Worm (Caenorhabditis elegans) whole organism, late embryonic: ENCODE results near the gene kel-1.

ENCODE experiments used
- C08G9.2 ChIP-seq: sonication (generic microtip); optimal IDR thresholded peaks from 2 replicates; lab custom pipeline; 2016; ENCODE audit warnings: mild to moderate bottlenecking, missing genetic modification characterization, moderate library complexity, missing compliant biosample characterization
- C38D4.7 ChIP-seq: fragments of 200-800 bp; sonication (Bioruptor generic); optimal IDR thresholded peaks from 2 replicates; lab custom pipeline; 2018; ENCODE audit warnings: mild to moderate bottlenecking, missing genetic modification characterization, moderate library complexity, missing compliant biosample characterization
- F13H6.1 ChIP-seq: sonication (generic microtip); optimal IDR thresholded peaks from 2 replicates; lab custom pipeline; 2016; ENCODE audit warnings: missing genetic modification characterization, missing compliant biosample characterization
- K09A11.1 ChIP-seq: sonication (generic microtip); optimal IDR thresholded peaks from 2 replicates; lab custom pipeline; 2017; ENCODE audit warnings: antibody characterized with exemption, mild to moderate bottlenecking, missing genetic modification characterization, missing compliant biosample characterization; ENCODE audit not compliant: insufficient read depth
- T23F11.4 ChIP-seq: fragments of 200-800 bp; sonication (Bioruptor generic); optimal IDR thresholded peaks from 2 replicates; lab custom pipeline; 2018; ENCODE audit warnings: mild to moderate bottlenecking, missing genetic modification characterization, missing compliant biosample characterization
- ama-1 ChIP-seq: fragments of 150-350 bp; optimal IDR thresholded peaks from 2 replicates; lab custom pipeline; 2014
- ceh-14 ChIP-seq: sonication (generic microtip); optimal IDR thresholded peaks from 2 replicates; lab custom pipeline; 2016; ENCODE audit warnings: missing genotype, missing genetic modification characterization, missing compliant biosample characterization
- ceh-18 ChIP-seq: sonication (generic microtip); optimal IDR thresholded peaks from 2 replicates; lab custom pipeline; 2016; ENCODE audit warnings: missing genetic modification characterization, missing compliant biosample characterization
- ceh-19 ChIP-seq: fragments of 200-800 bp; sonication (Bioruptor generic); optimal IDR thresholded peaks from 2 replicates; lab custom pipeline; 2018; ENCODE audit warnings: mild to moderate bottlenecking, missing genetic modification characterization, missing compliant biosample characterization
- ceh-2 ChIP-seq: sonication (generic microtip); optimal IDR thresholded peaks from 2 replicates; lab custom pipeline; 2016; ENCODE audit warnings: missing genotype, missing genetic modification characterization, missing compliant biosample characterization
- ceh-22 ChIP-seq: sonication (generic microtip); optimal IDR thresholded peaks from 2 replicates; lab custom pipeline; 2017; ENCODE audit warnings: missing biosample characterization, missing genetic modification characterization
- ceh-24 ChIP-seq: sonication (generic microtip); optimal IDR thresholded peaks from 2 replicates; lab custom pipeline; 2016; ENCODE audit warnings: mild to moderate bottlenecking, missing genetic modification characterization, missing compliant biosample characterization
- ceh-30 ChIP-seq: fragments of 150-350 bp; optimal IDR thresholded peaks from 2 replicates; lab custom pipeline; 2014; ENCODE audit warnings: missing biosample characterization, missing genetic modification characterization
- ceh-31 ChIP-seq: sonication (generic microtip); optimal IDR thresholded peaks from 2 replicates; lab custom pipeline; 2016; ENCODE audit warnings: missing genetic modification characterization, missing compliant biosample characterization
- ceh-45 ChIP-seq: fragments of 200-800 bp; sonication (Bioruptor generic); IDR thresholded peaks from 2 replicates; pipeline ENCODE4 v1.3.6; 2022; ENCODE audit warnings: missing genetic modification reagents, missing genetic modification characterization, missing compliant biosample characterization
- ceh-48 ChIP-seq: sonication (generic microtip); optimal IDR thresholded peaks from 2 replicates; lab custom pipeline; 2016; ENCODE audit warnings: missing genetic modification characterization, inconsistent platforms, missing compliant biosample characterization
- che-1 ChIP-seq: sonication (generic microtip); optimal IDR thresholded peaks from 2 replicates; lab custom pipeline; 2016; ENCODE audit warnings: mild to moderate bottlenecking, missing genetic modification characterization, missing compliant biosample characterization
- fax-1 ChIP-seq: sonication (generic microtip); optimal IDR thresholded peaks from 2 replicates; lab custom pipeline; 2016; ENCODE audit warnings: missing genotype, missing genetic modification characterization, missing compliant biosample characterization
- fkh-6 ChIP-seq: sonication (generic microtip); optimal IDR thresholded peaks from 2 replicates; lab custom pipeline; 2016; ENCODE audit warnings: missing genetic modification characterization, missing compliant biosample characterization
- gmeb-2 ChIP-seq: sonication (generic microtip); optimal IDR thresholded peaks from 2 replicates; lab custom pipeline; 2016; ENCODE audit warnings: missing genetic modification characterization, inconsistent platforms, missing compliant biosample characterization
- hlh-6 ChIP-seq: sonication (generic microtip); optimal IDR thresholded peaks from 2 replicates; lab custom pipeline; 2016; ENCODE audit warnings: missing genotype, missing genetic modification characterization, missing compliant biosample characterization
- lim-6 ChIP-seq: sonication (generic microtip); optimal IDR thresholded peaks from 2 replicates; lab custom pipeline; 2016; ENCODE audit warnings: missing genetic modification characterization, missing compliant biosample characterization
- nfya-1 ChIP-seq: sonication (generic microtip); optimal IDR thresholded peaks from 2 replicates; lab custom pipeline; 2017; ENCODE audit warnings: missing genetic modification characterization, mild to moderate bottlenecking, missing compliant biosample characterization, antibody characterized with exemption, moderate library complexity
- nhr-11 ChIP-seq: fragments of 150-350 bp; optimal IDR thresholded peaks from 2 replicates; lab custom pipeline; 2014; ENCODE audit warnings: missing biosample characterization, missing genetic modification characterization
- npax-4 ChIP-seq: sonication (generic microtip); optimal IDR thresholded peaks from 2 replicates; lab custom pipeline; 2016; ENCODE audit warnings: missing genetic modification characterization, missing compliant biosample characterization
- pat-9 ChIP-seq: fragments of 200-800 bp; sonication (Bioruptor generic); optimal IDR thresholded peaks from 2 replicates; lab custom pipeline; 2018; ENCODE audit warnings: mild to moderate bottlenecking, missing genetic modification characterization, moderate library complexity, missing compliant biosample characterization
- pax-1 ChIP-seq: fragments of 150-350 bp; optimal IDR thresholded peaks from 2 replicates; lab custom pipeline; 2014; ENCODE audit warnings: missing biosample characterization, missing genetic modification characterization
- pha-2 ChIP-seq: sonication (generic microtip); optimal IDR thresholded peaks from 2 replicates; lab custom pipeline; 2017; ENCODE audit warnings: mild to moderate bottlenecking, missing genetic modification characterization, missing compliant biosample characterization
- pha-4 ChIP-seq: fragments of 150-350 bp; optimal IDR thresholded peaks from 2 replicates; lab custom pipeline; 2018; ENCODE audit warnings: missing biosample characterization, missing genetic modification reagents, missing genetic modification characterization
- sdc-2 ChIP-seq: sonication (generic microtip); optimal IDR thresholded peaks from 2 replicates; lab custom pipeline; 2016; ENCODE audit warnings: missing genotype, missing genetic modification characterization, missing compliant biosample characterization
- sox-4 ChIP-seq: sonication (generic microtip); optimal IDR thresholded peaks from 2 replicates; lab custom pipeline; 2017; ENCODE audit warnings: mild to moderate bottlenecking, missing genetic modification characterization, inconsistent platforms, missing compliant biosample characterization
- tbx-2 ChIP-seq: sonication (generic microtip); optimal IDR thresholded peaks from 2 replicates; lab custom pipeline; 2016; ENCODE audit warnings: missing genetic modification characterization, missing compliant biosample characterization
- tbx-7 ChIP-seq: sonication (generic microtip); optimal IDR thresholded peaks from 2 replicates; lab custom pipeline; 2016; ENCODE audit warnings: missing genotype, missing genetic modification characterization, missing compliant biosample characterization
- ttx-3 ChIP-seq: sonication (generic microtip); optimal IDR thresholded peaks from 2 replicates; lab custom pipeline; 2016; ENCODE audit warnings: missing genetic modification reagents, missing genetic modification characterization, missing compliant biosample characterization
- unc-3 ChIP-seq, 2 experiments: fragments of 200-800 bp in 1 of 2; sonication (Bioruptor generic) in 1 of 2; sonication (generic microtip) in 1 of 2; conservative IDR thresholded peaks in 1 of 2; optimal IDR thresholded peaks in 1 of 2; 2 replicates each; pipeline versions ENCODE4 v1.3.6 to Lab custom; 2016 to 2022; ENCODE audit warnings: missing compliant biosample characterization in 2 of 2, missing genetic modification characterization in 2 of 2, missing genetic modification reagents in 1 of 2
- unc-42 ChIP-seq: sonication (generic microtip); optimal IDR thresholded peaks from 2 replicates; lab custom pipeline; 2016; ENCODE audit warnings: missing genotype, missing genetic modification characterization, missing compliant biosample characterization
- unc-55 ChIP-seq: sonication (generic microtip); optimal IDR thresholded peaks from 2 replicates; lab custom pipeline; 2017; ENCODE audit warnings: missing biosample characterization, missing genetic modification reagents, missing genetic modification characterization
- unc-86 ChIP-seq: sonication (generic microtip); optimal IDR thresholded peaks from 2 replicates; lab custom pipeline; 2016; ENCODE audit warnings: missing genetic modification characterization, missing compliant biosample characterization
- zip-5 ChIP-seq: sonication (generic microtip); optimal IDR thresholded peaks from 2 replicates; lab custom pipeline; 2016; ENCODE audit warnings: missing genetic modification characterization, missing compliant biosample characterization
- ztf-16 ChIP-seq: sonication (generic microtip); optimal IDR thresholded peaks from 2 replicates; lab custom pipeline; 2017; ENCODE audit warnings: missing genetic modification characterization, missing compliant biosample characterization

The kel-1 gene

ce11 chrII:11721604-11722003 lies 32.9 kb downstream of the kel-1 start:
- no peak for TF ChIP-seq tbx-2 (tag; lab: Kevin White, UChicago)
- TF ChIP-seq npax-4 (tag; lab: Kevin White, UChicago), result no peak
- no peak for TF ChIP-seq pha-4 (tag; lab: Kevin White, UChicago)
- no peak for TF ChIP-seq ceh-31 (tag; lab: Kevin White, UChicago)
- TF ChIP-seq C38D4.7, result no peak
- TF ChIP-seq ceh-48 (tag; lab: Kevin White, UChicago), result no peak
- no peak for TF ChIP-seq C08G9.2

- TF ChIP-seq tbx-7 (tag; lab: Kevin White, UChicago), result no peak
- no peak for TF ChIP-seq che-1 (tag; lab: Kevin White, UChicago)
- no peak for TF ChIP-seq sdc-2 (tag; lab: Kevin White, UChicago)
- TF ChIP-seq tbx-2 (tag; lab: Kevin White, UChicago), result no peak
- no peak for TF ChIP-seq fkh-6 (tag; lab: Kevin White, UChicago)
- no peak for TF ChIP-seq nhr-11 (tag; lab: Kevin White, UChicago)
- TF ChIP-seq ceh-45, result no peak
- TF ChIP-seq unc-86 (tag; lab: Kevin White, UChicago), result no peak
- no peak for TF ChIP-seq pha-4 (tag; lab: Kevin White, UChicago)
- no peak for TF ChIP-seq ceh-2 (tag; lab: Kevin White, UChicago)
- TF ChIP-seq ceh-48 (tag; lab: Kevin White, UChicago), result no peak
- no peak for TF ChIP-seq pat-9 (tag; lab: Kevin White, UChicago)
- TF ChIP-seq pha-2, result no peak
- TF ChIP-seq gmeb-2 (tag; lab: Kevin White, UChicago), result no peak
- no peak for TF ChIP-seq pax-1 (tag; lab: Kevin White, UChicago)
- no peak for TF ChIP-seq sox-4 (tag; lab: Kevin White, UChicago)
- TF ChIP-seq, all 69 proteins: peak for 0
Measured at ce11 chrII:11722164-11722563, 33.4 kb downstream of the kel-1 start.

ce11 chrII:11723904-11724303 lies 35.2 kb downstream of the kel-1 start, which contains the start of gene ldh-1:
Gene ldh-1 (plus strand): TSS chrII:11724204.
- no peak for TF ChIP-seq ceh-31 (tag; lab: Kevin White, UChicago)
- TF ChIP-seq che-1 (tag; lab: Kevin White, UChicago), result no peak
- TF ChIP-seq ceh-30, result no peak
- TF ChIP-seq C08G9.2, result no peak
- TF ChIP-seq unc-55 (GFP tag; lab: Kevin White, UChicago), result no peak
- TF ChIP-seq ama-1 (lab: Kevin White, UChicago), result no peak
- TF ChIP-seq F13H6.1 (tag; lab: Kevin White, UChicago), result no peak
- no peak for TF ChIP-seq ttx-3
- TF ChIP-seq ztf-16, result no peak
- no peak for TF ChIP-seq ceh-22 (tag; lab: Kevin White, UChicago)
- no peak for TF ChIP-seq lim-6
- no peak for TF ChIP-seq zip-5 (tag; lab: Kevin White, UChicago)
- no peak for TF ChIP-seq K09A11.1
- TF ChIP-seq nhr-11 (tag; lab: Kevin White, UChicago), result no peak
- TF ChIP-seq ceh-19 (GFP tag; lab: Kevin White, UChicago), result no peak
- no peak for TF ChIP-seq ceh-14 (tag; lab: Kevin White, UChicago)
- no peak for TF ChIP-seq ceh-24
- no peak for TF ChIP-seq tbx-7 (tag; lab: Kevin White, UChicago)
- no peak for TF ChIP-seq T23F11.4 (GFP tag; lab: Kevin White, UChicago)

ce11 chrII:11724362-11724761 lies 35.6 kb downstream of the kel-1 start:
- TF ChIP-seq unc-3 (GFP tag; conservative IDR thresholded peaks at IDR 0.05; lab: Robert Waterston, UW) (no peak), unc-3 (tag; optimal IDR thresholded peaks at IDR 0.05; lab: Kevin White, UChicago) (no peak), hlh-6 (tag; lab: Kevin White, UChicago) (no peak), nfya-1 (tag; lab: Kevin White, UChicago) (peak; percentile 17), ceh-31 (tag; lab: Kevin White, UChicago) (peak; percentile 34), fax-1 (tag; lab: Kevin White, UChicago) (no peak), ceh-18 (tag; lab: Kevin White, UChicago) (peak; percentile 33), unc-42 (tag; lab: Kevin White, UChicago) (peak; percentile 86), che-1 (tag; lab: Kevin White, UChicago) (no peak), unc-55 (GFP tag; lab: Kevin White, UChicago) (peak; percentile 29)
